Fruit fly (Drosophila melanogaster): ENCODE results near the gene Doc1.

The Doc1 gene

dm6 chr3L:9023627-9024026 is 17.5 kb upstream of the Doc1 start:
- TF ChIP-seq CG17801 (GFP tag; optimal IDR thresholded peaks at IDR 0.05; ENCODE audit: partially characterized antibody): no peak

DNA sequence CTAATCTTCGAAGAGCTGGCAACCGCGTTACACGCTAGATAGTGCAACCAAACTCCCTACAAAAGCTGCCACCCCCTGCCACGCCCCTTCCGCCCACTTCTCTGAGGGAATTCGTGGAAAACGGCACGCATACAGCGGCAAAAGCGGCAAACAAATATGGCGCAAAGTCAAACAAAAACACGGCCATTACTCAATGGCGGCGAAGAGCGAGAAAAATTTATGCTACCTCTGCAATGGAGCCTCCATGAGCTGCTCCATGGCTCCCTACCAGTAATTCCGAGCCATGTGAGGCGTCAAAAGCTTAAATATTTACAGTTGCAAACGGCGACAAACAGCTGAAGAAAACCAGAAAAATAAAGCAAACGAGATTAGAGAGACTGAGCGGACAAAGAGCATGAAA is 16.4 kb upstream of the Doc1 start:
- TF ChIP-seq CG17801 (GFP tag; optimal IDR thresholded peaks at IDR 0.05; ENCODE audit: partially characterized antibody): no peak

- TF ChIP-seq CG17801 (GFP tag; optimal IDR thresholded peaks at IDR 0.05; ENCODE audit: partially characterized antibody): no peak
Measured at dm6 chr3L:9025178-9025577, 16.0 kb upstream of the Doc1 start.

dm6 chr3L:9025680-9026079 is 15.5 kb upstream of the Doc1 start:
- TF ChIP-seq CG17801 (GFP tag; optimal IDR thresholded peaks at IDR 0.05; ENCODE audit: partially characterized antibody): no peak

- no peak for TF ChIP-seq CG17801 (GFP tag; optimal IDR thresholded peaks at IDR 0.05; ENCODE audit: partially characterized antibody)
Measured at dm6 chr3L:9026568-9026967, 14.6 kb upstream of the Doc1 start.

dm6 chr3L:9027122-9027696 is 14.0 kb upstream of the Doc1 start:
- TF ChIP-seq CG17801 (GFP tag; optimal IDR thresholded peaks at IDR 0.05; ENCODE audit: partially characterized antibody): no peak

dm6 chr3L:9028057-9028456 is 13.1 kb upstream of the Doc1 start:
- no peak for TF ChIP-seq CG17801 (GFP tag; optimal IDR thresholded peaks at IDR 0.05; ENCODE audit: partially characterized antibody)

dm6 chr3L:9029183-9029789 is 11.9 kb upstream of the Doc1 start:
- TF ChIP-seq CG17801 (GFP tag; optimal IDR thresholded peaks at IDR 0.05; ENCODE audit: partially characterized antibody): no peak

DNA sequence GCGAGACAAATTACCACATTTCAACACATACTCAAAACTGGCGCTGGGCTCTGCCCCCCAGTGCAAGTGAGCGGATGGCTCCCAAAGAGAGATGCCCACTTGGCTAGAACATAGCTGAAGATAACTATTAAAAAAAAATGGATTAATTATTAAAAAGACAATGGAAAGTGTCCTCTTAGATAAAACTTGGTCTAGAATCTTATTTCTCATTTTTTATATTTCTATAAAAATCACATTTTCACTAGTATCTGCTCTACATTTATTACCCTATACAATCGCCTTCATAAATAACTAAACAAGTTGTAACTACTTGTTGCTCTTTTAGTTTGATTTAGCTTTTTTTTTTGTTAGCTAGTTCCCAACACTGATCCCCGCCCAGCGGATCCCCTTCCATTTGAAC is 8.3 kb upstream of the Doc1 start:
- no peak for TF ChIP-seq CG17801 (GFP tag; optimal IDR thresholded peaks at IDR 0.05; ENCODE audit: partially characterized antibody)

DNA sequence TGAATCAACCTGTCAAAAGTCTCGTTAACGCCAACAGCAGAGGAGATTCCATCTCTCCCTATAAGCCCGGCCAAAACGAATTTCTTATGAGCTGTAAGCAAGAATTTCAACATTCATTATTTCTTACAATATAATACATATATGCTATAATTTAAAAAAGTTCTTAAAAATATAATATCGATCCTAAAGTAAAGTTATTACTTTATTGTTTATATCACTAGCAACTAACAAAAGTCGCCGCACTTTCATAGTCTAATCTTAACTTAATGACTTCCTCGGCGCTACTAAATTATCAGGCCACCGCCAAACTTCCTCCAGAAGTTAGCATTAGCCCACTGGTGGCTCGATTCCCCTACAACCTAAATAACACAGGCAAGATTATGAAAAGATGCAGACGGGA is 7.6 kb upstream of the Doc1 start:
- no peak for TF ChIP-seq CG17801 (GFP tag; optimal IDR thresholded peaks at IDR 0.05; ENCODE audit: partially characterized antibody)

- TF ChIP-seq CG17801 (GFP tag; optimal IDR thresholded peaks at IDR 0.05; ENCODE audit: partially characterized antibody): no peak
Measured at dm6 chr3L:9033999-9034626, 7.1 kb upstream of the Doc1 start.

DNA sequence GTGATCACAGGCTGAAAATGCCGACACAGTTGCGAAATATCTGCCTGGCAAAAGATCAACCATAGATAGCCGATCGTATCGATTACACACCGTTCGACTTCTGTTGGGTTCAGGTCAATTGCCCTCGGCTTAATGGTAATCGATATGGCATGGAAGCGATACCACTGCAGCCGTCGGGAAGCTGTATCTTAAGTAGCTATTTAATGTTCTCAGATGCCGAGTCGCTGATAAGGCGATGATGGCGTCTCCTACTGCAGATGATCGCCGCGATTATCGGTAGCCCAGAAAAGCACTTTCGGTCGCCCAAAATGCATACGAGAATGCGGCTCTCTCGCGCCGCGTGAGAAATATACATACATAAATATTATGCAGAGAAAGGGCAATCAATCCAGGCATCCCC is 3.6 kb upstream of the Doc1 start:
- no peak for TF ChIP-seq CG17801 (GFP tag; optimal IDR thresholded peaks at IDR 0.05; ENCODE audit: partially characterized antibody)

dm6 chr3L:9039189-9039588 is 2.0 kb upstream of the Doc1 start:
- TF ChIP-seq CG17801 (GFP tag; optimal IDR thresholded peaks at IDR 0.05; ENCODE audit: partially characterized antibody): no peak

- TF ChIP-seq CG17801 (GFP tag; optimal IDR thresholded peaks at IDR 0.05; ENCODE audit: partially characterized antibody): no peak
Measured at dm6 chr3L:9042200-9042988, 1.2 kb downstream of the Doc1 start.

dm6 chr3L:9043648-9044047 is 2.5 kb downstream of the Doc1 start:
- no peak for TF ChIP-seq CG17801 (GFP tag; optimal IDR thresholded peaks at IDR 0.05; ENCODE audit: partially characterized antibody)

- TF ChIP-seq CG17801 (GFP tag; optimal IDR thresholded peaks at IDR 0.05; ENCODE audit: partially characterized antibody): no peak
Measured at dm6 chr3L:9044896-9045295, 3.7 kb downstream of the Doc1 start.

All from ovary, adult (tissue).